Fruit fly (Drosophila melanogaster) whole organism, embryonic: ENCODE results near the gene Or85c.

ENCODE experiments used
- Antp ChIP-seq: fragments of 200-800 bp; sonication (Bioruptor generic); optimal IDR thresholded peaks from 3 replicates; lab custom pipeline; 2016; ENCODE audit warnings: missing biosample characterization, missing genetic modification characterization
- Blimp-1 ChIP-seq: fragments of 200-800 bp; sonication (Bioruptor generic); optimal IDR thresholded peaks from 3 replicates; lab custom pipeline; 2018; ENCODE audit warnings: missing biosample characterization, missing genetic modification characterization, mild to moderate bottlenecking, moderate library complexity, missing genetic modification reagents
- CG10654 ChIP-seq: fragments of 200-800 bp; sonication (Bioruptor generic); optimal IDR thresholded peaks from 2 replicates; lab custom pipeline; 2016; ENCODE audit warnings: missing biosample characterization, missing genetic modification characterization
- CG11504 ChIP-seq: fragments of 200-800 bp; sonication (Bioruptor generic); optimal IDR thresholded peaks from 3 replicates; lab custom pipeline; 2019; ENCODE audit warnings: missing biosample characterization, mild to moderate bottlenecking, missing genetic modification characterization, moderate library complexity
- CG12236 ChIP-seq: fragments of 200-800 bp; sonication (Bioruptor generic); optimal IDR thresholded peaks from 2 replicates; lab custom pipeline; 2016; ENCODE audit warnings: missing biosample characterization, missing genetic modification characterization
- CG12744 ChIP-seq: fragments of 200-800 bp; sonication (Bioruptor generic); optimal IDR thresholded peaks from 2 replicates; lab custom pipeline; 2016; ENCODE audit warnings: missing biosample characterization, missing genetic modification characterization
- CG12769 ChIP-seq: fragments of 200-800 bp; sonication (Bioruptor generic); optimal IDR thresholded peaks from 2 replicates; lab custom pipeline; 2019; ENCODE audit warnings: missing biosample characterization, mild to moderate bottlenecking, missing genetic modification characterization, moderate library complexity
- CG14050 ChIP-seq: fragments of 200-800 bp; sonication (Bioruptor generic); IDR thresholded peaks from 3 replicates; pipeline ENCODE4 v1.3.6; 2022; ENCODE audit warnings: missing biosample characterization, missing genetic modification characterization
- CG14441 ChIP-seq: fragments of 200-800 bp; sonication (Bioruptor generic); IDR thresholded peaks from 2 replicates; pipeline ENCODE4 v1.3.6; 2022; ENCODE audit warnings: missing biosample characterization, missing genetic modification characterization
- CG18764 ChIP-seq: fragments of 200-800 bp; sonication (Bioruptor generic); optimal IDR thresholded peaks from 3 replicates; lab custom pipeline; 2016; ENCODE audit warnings: missing biosample characterization, missing genetic modification characterization
- CG31224 ChIP-seq: fragments of 200-800 bp; sonication (Bioruptor generic); IDR thresholded peaks from 2 replicates; pipeline ENCODE4 v1.3.6; 2022; ENCODE audit warnings: missing biosample characterization, missing genetic modification characterization
- CG34224 ChIP-seq: fragments of 200-800 bp; sonication (Bioruptor generic); IDR thresholded peaks from 3 replicates; pipeline ENCODE4 v1.3.6; 2022; ENCODE audit warnings: missing biosample characterization, missing genetic modification characterization; ENCODE audit not compliant: partially characterized antibody
- CG42726 ChIP-seq: fragments of 200-800 bp; sonication (Bioruptor generic); IDR thresholded peaks from 2 replicates; pipeline ENCODE4 v1.3.6; 2022; ENCODE audit warnings: missing biosample characterization, missing genetic modification characterization; ENCODE audit not compliant: partially characterized antibody
- CG4617 ChIP-seq: fragments of 200-800 bp; sonication (Bioruptor generic); optimal IDR thresholded peaks from 3 replicates; lab custom pipeline; 2016; ENCODE audit warnings: missing biosample characterization, missing genetic modification characterization, borderline replicate concordance
- CTCF ChIP-seq: fragments of 200-800 bp; sonication (Bioruptor generic); optimal IDR thresholded peaks from 2 replicates; lab custom pipeline; 2017; ENCODE audit warnings: missing biosample characterization, mild to moderate bottlenecking, missing genetic modification characterization, moderate library complexity
- Eip74EF ChIP-seq, 2 experiments: fragments of 200-800 bp in 1 of 2; fragments of >200 bp in 1 of 2; sonication (Bioruptor generic) in 1 of 2; optimal IDR thresholded peaks; 2 replicates each; lab custom pipeline; 2017 to 2019; ENCODE audit warnings: missing biosample characterization in 2 of 2, missing genetic modification characterization in 2 of 2, mild to moderate bottlenecking in 1 of 2, moderate library complexity in 1 of 2
- Gug ChIP-seq: fragments of 200-800 bp; sonication (Bioruptor generic); IDR thresholded peaks from 4 replicates; pipeline ENCODE4 v1.3.6; 2022; ENCODE audit warnings: missing biosample characterization, missing genetic modification characterization
- HLHmδ ChIP-seq: fragments of 200-800 bp; sonication (Bioruptor generic); optimal IDR thresholded peaks from 2 replicates; lab custom pipeline; 2018; ENCODE audit warnings: missing biosample characterization, mild to moderate bottlenecking, missing genetic modification characterization, moderate library complexity
- HmgZ ChIP-seq: fragments of 200-800 bp; sonication (Bioruptor generic); optimal IDR thresholded peaks from 2 replicates; lab custom pipeline; 2018; ENCODE audit warnings: missing biosample characterization, mild to moderate bottlenecking, missing genetic modification characterization
- Hr78 ChIP-seq, 2 experiments: fragments of 200-800 bp in 1 of 2; fragments of >200 bp in 1 of 2; sonication (Bioruptor generic) in 1 of 2; optimal IDR thresholded peaks; 2 replicates each; lab custom pipeline; 2017 to 2019; ENCODE audit warnings: missing biosample characterization in 2 of 2, missing genetic modification characterization in 2 of 2, mild to moderate bottlenecking in 1 of 2, moderate library complexity in 1 of 2
- Kr ChIP-seq: fragments of 200-800 bp; sonication (Bioruptor generic); optimal IDR thresholded peaks from 2 replicates; lab custom pipeline; 2017; ENCODE audit warnings: missing biosample characterization, mild to moderate bottlenecking, missing genetic modification characterization
- MBD-R2 ChIP-seq: fragments of 200-800 bp; sonication (Bioruptor generic); IDR thresholded peaks from 2 replicates; pipeline ENCODE4 v1.3.6; 2022; ENCODE audit warnings: missing biosample characterization, missing genetic modification characterization
- Opbp ChIP-seq: fragments of 200-800 bp; sonication (Bioruptor generic); IDR thresholded peaks from 3 replicates; pipeline ENCODE4 v1.3.6; 2022; ENCODE audit warnings: missing biosample characterization, missing genetic modification characterization; ENCODE audit not compliant: partially characterized antibody
- Spps ChIP-seq: fragments of 200-800 bp; sonication (Bioruptor generic); optimal IDR thresholded peaks from 2 replicates; lab custom pipeline; 2018; ENCODE audit warnings: missing biosample characterization, mild to moderate bottlenecking, missing genetic modification characterization
- Stat92E ChIP-seq, 3 experiments: fragments of >200 bp in 2 of 3; fragments of 200-800 bp in 1 of 3; sonication (Bioruptor generic) in 1 of 3; optimal IDR thresholded peaks; 2 replicates each; lab custom pipeline; 2017 to 2019; ENCODE audit warnings: missing biosample characterization in 3 of 3, missing genetic modification characterization in 3 of 3, mild to moderate bottlenecking in 1 of 3, moderate library complexity in 1 of 3
- amos ChIP-seq: fragments of 200-800 bp; sonication (Bioruptor generic); IDR thresholded peaks from 2 replicates; pipeline ENCODE4 v1.3.6; 2022; ENCODE audit warnings: missing biosample characterization, missing genetic modification characterization; ENCODE audit not compliant: partially characterized antibody
- bbx ChIP-seq: fragments of 200-800 bp; sonication (Bioruptor generic); IDR thresholded peaks from 2 replicates; pipeline ENCODE4 v1.3.6; 2022; ENCODE audit warnings: missing biosample characterization, missing genetic modification characterization; ENCODE audit not compliant: partially characterized antibody
- crc ChIP-seq: fragments of 200-800 bp; sonication (Bioruptor generic); optimal IDR thresholded peaks from 2 replicates; lab custom pipeline; 2016; ENCODE audit warnings: missing biosample characterization, missing genetic modification characterization
- dm ChIP-seq: fragments of 200-800 bp; sonication (Bioruptor generic); optimal IDR thresholded peaks from 3 replicates; lab custom pipeline; 2016; ENCODE audit warnings: missing biosample characterization, missing genetic modification characterization
- exex ChIP-seq: fragments of 200-800 bp; sonication (Bioruptor generic); optimal IDR thresholded peaks from 4 replicates; lab custom pipeline; 2018; ENCODE audit warnings: missing biosample characterization, mild to moderate bottlenecking, missing genetic modification characterization, moderate library complexity
- grau ChIP-seq: fragments of 200-800 bp; optimal IDR thresholded peaks from 3 replicates; lab custom pipeline; 2019; ENCODE audit warnings: missing biosample characterization, mild to moderate bottlenecking, missing genetic modification characterization, moderate library complexity
- hb ChIP-seq: fragments of 200-800 bp; sonication (Bioruptor generic); IDR thresholded peaks from 3 replicates; pipeline ENCODE4 v1.3.6; 2022; ENCODE audit warnings: missing biosample characterization, missing genetic modification characterization; ENCODE audit not compliant: partially characterized antibody
- luna ChIP-seq: fragments of 200-800 bp; sonication (Bioruptor generic); optimal IDR thresholded peaks from 2 replicates; lab custom pipeline; 2016; ENCODE audit warnings: missing biosample characterization, missing genetic modification characterization
- pan ChIP-seq, 4 experiments: fragments of >200 bp in 3 of 4; fragments of 200-800 bp in 1 of 4; sonication (Bioruptor generic) in 1 of 4; optimal IDR thresholded peaks in 3 of 4; IDR thresholded peaks in 1 of 4; 2 replicates each; pipeline versions ENCODE4 v1.3.6 to Lab custom; 2017 to 2022; ENCODE audit warnings: missing biosample characterization in 2 of 4, missing genetic modification characterization in 2 of 4, mixed read lengths in 1 of 4
- sisA ChIP-seq: fragments of 200-800 bp; sonication (Bioruptor generic); IDR thresholded peaks from 2 replicates; pipeline ENCODE4 v1.3.6; 2022; ENCODE audit warnings: missing biosample characterization, missing genetic modification characterization
- tna ChIP-seq: fragments of 200-800 bp; sonication (Bioruptor generic); IDR thresholded peaks from 2 replicates; pipeline ENCODE4 v1.3.6; 2022; ENCODE audit warnings: missing biosample characterization, missing genetic modification characterization; ENCODE audit not compliant: partially characterized antibody
- twi ChIP-seq: fragments of 200-800 bp; optimal IDR thresholded peaks from 2 replicates; lab custom pipeline; 2019; ENCODE audit warnings: missing biosample characterization, mild to moderate bottlenecking, missing genetic modification characterization, moderate library complexity
- wek ChIP-seq: fragments of 200-800 bp; sonication (Bioruptor generic); optimal IDR thresholded peaks from 3 replicates; lab custom pipeline; 2018; ENCODE audit warnings: missing biosample characterization, mild to moderate bottlenecking, missing genetic modification characterization, moderate library complexity

Or85c gene

DNA sequence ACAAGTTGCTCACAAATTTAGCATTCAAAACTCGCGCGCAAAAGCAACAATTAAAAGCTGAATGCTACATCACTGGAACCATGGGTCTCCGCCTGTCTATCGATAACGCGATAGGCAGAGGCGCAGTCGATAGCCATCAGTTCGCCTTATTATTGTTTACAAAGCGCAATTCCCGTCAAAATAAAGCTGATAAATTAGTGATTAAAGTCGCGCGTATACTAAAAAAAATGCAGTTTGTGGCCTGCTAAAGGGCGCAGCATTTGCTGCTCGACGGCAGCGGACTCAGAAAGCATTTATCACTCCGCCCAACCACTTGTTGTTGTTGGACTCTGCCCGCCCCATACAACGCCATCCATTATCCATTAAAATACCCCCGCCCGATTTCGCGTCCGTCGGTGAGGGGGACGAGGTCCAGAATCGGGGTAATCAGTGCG lies 4.9 kb upstream of the Or85c start, which contains the start of gene CG11737 (continued):
- no peak for TF ChIP-seq CG18764 (GFP tag; lab: Kevin White, UChicago)
- peak; percentile 76 for TF ChIP-seq CG42726 (GFP tag; lab: Robert Waterston, UW)
- TF ChIP-seq Stat92E (GFP tag; optimal IDR thresholded peaks at IDR 0.05; lab: Kevin White, UChicago), result no peak
- no peak for TF ChIP-seq Eip74EF (GFP tag; optimal IDR thresholded peaks at IDR 0.05; lab: Kevin White, UChicago)
- peak; percentile 56 for TF ChIP-seq amos (GFP tag; lab: Robert Waterston, UW)
- TF ChIP-seq CG12769, result peak; percentile 13
- TF ChIP-seq HmgZ (tag; lab: Kevin White, UChicago), result peak; percentile 50
- peak; percentile 62 for TF ChIP-seq tna (GFP tag; lab: Robert Waterston, UW)
- TF ChIP-seq CG4617 (GFP tag; lab: Kevin White, UChicago), result peak; percentile 50
- TF ChIP-seq CG31224 (GFP tag; lab: Robert Waterston, UW), result no peak
- peak; percentile 31 for TF ChIP-seq Antp
- no peak for TF ChIP-seq Blimp-1
- TF ChIP-seq CG14441, result no peak
- peak; percentile 26; the same call in 1 of the 3 replicates for TF ChIP-seq Opbp (GFP tag; lab: Robert Waterston, UW)
- TF ChIP-seq CG12744 (GFP tag; lab: Kevin White, UChicago), result no peak
- TF ChIP-seq MBD-R2 (GFP tag; lab: Robert Waterston, UW), result peak; percentile 66
- TF ChIP-seq CG11504 (tag; lab: Kevin White, UChicago), result peak; percentile 61
- no peak for TF ChIP-seq Spps (tag; lab: Kevin White, UChicago)
- peak; percentile 71 for TF ChIP-seq hb (GFP tag; lab: Robert Waterston, UW)
- TF ChIP-seq luna (GFP tag; lab: Kevin White, UChicago), result no peak
- peak; percentile 73 for TF ChIP-seq bbx (GFP tag; lab: Robert Waterston, UW)
- no peak for TF ChIP-seq CG14050 (GFP tag; lab: Robert Waterston, UW)
- TF ChIP-seq crc (GFP tag; lab: Kevin White, UChicago), result no peak
- TF ChIP-seq CG34224, result peak; percentile 41; the same call in 1 of the 3 replicates
- peak; percentile 22 for TF ChIP-seq dm (GFP tag; lab: Kevin White, UChicago)
- TF ChIP-seq CG12236 (GFP tag; lab: Kevin White, UChicago), result no peak
- no peak for TF ChIP-seq Hr78 (GFP tag; optimal IDR thresholded peaks at IDR 0.05; lab: Kevin White, UChicago)
- TF ChIP-seq twi, result no peak
- TF ChIP-seq pan (optimal IDR thresholded peaks at IDR 0.05; lab: Kevin White, UChicago), result no peak
- TF ChIP-seq pan (GFP tag; optimal IDR thresholded peaks at IDR 0.05 in 1 of 2, IDR thresholded peaks at IDR 0.05 in 1 of 2), result no peak
- TF ChIP-seq grau (tag; lab: Kevin White, UChicago), result no peak
- no peak for TF ChIP-seq HLHmδ
- TF ChIP-seq sisA, result no peak
- no peak for TF ChIP-seq Kr (GFP tag; lab: Kevin White, UChicago)

DNA sequence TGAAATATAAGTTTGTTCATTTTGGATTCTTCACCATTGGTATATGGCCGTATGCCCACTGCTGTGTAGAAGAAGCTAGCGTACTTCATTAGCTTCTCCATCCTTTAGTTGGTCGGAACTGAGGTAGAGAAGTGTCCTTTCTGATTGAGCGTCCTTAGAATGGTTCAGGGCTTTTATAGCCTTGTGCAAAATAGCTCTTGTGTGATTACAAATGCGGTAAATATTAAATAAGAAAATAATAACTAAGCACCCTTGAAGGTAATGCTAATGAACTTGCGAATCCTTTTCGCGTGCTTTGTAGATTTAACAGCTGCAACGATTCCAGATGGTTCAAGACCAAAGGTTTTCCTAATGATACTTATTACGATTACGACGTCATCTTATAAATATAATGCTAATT lies 1.6 kb downstream of the Or85c start, which contains the start of gene Or85b:
TSS of gene Or85b (minus strand) at position 101 of the 400 bp plus-strand sequence.
- TF ChIP-seq wek (GFP tag; lab: Kevin White, UChicago) (no peak), exex (tag; lab: Kevin White, UChicago) (no peak)

DNA sequence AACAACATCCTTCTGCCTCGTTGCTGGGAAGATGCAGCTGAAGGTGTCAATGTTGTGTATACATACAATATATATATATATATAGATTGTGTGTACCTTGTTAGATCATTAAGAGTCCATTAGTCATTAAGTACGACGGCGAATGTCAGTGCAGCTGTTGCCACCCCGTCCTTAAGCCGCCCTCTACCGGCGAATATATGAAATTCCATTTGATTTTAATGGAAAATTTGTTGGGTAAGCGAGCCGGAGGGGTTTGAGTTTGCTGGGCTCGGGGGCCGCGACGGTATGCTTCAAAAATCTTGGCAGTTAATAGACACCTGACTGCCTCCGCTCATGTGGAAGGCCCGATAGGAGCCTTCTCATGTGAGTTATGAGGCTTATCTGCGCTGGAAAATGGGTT lies 28.2 kb downstream of the Or85c start:
- TF ChIP-seq Gug (no peak), CG10654 (GFP tag; lab: Kevin White, UChicago) (no peak), CTCF (peak; percentile 74)
